Fruit fly (Drosophila melanogaster): ENCODE results near the gene Tbh.

DNA sequence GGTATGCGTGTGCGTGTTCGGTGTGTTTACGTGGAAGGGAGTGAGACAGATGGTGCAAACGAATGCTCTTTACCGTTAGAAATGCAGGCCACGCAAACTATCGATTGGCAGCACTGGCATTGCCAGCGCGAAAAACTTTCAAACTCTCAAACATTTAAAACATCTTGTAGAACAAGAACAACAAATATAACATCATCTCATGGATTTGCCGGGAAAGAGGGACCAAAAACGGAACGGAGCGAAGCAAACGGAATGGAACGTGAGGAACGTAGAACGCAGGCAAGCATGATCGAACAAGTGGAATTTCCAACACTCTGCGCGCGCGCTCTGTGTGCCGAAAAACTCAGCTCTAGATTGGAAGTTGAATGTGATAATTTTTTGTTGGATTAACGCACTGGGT lies 36.0 kb upstream of the Tbh start:
- TF ChIP-seq ttk (optimal IDR thresholded peaks at IDR 0.05) (no peak), Myc (optimal IDR thresholded peaks at IDR 0.05) (no peak), psq (optimal IDR thresholded peaks at IDR 0.05) (no peak), h (optimal IDR thresholded peaks at IDR 0.05) (no peak)

Data from Kc167 (cell line).